Worm (Caenorhabditis elegans): ENCODE measurements around the gene coel-1.

coel-1 gene

ce11 chrX:4256761-4257160, 8.7 kb upstream of the coel-1 start, which contains the start of gene srv-6:
TSS of gene srv-6 (plus strand) at chrX:4257061.
- TF ChIP-seq sem-2 (GFP tag; optimal IDR thresholded peaks at IDR 0.05) = no peak
- TF ChIP-seq elt-3 (tag; optimal IDR thresholded peaks at IDR 0.05) = no peak
- TF ChIP-seq nhr-12 (tag; optimal IDR thresholded peaks at IDR 0.05) = no peak
- TF ChIP-seq unc-62 (GFP tag; optimal IDR thresholded peaks at IDR 0.05) = no peak
- no peak for TF ChIP-seq snpc-4 (tag; optimal IDR thresholded peaks at IDR 0.05)
- no peak for TF ChIP-seq zip-8 (tag; optimal IDR thresholded peaks at IDR 0.05)
- no peak for TF ChIP-seq nhr-2 (tag; optimal IDR thresholded peaks at IDR 0.05)
- TF ChIP-seq tbx-8 (GFP tag; optimal IDR thresholded peaks at IDR 0.05) = no peak
- no peak for TF ChIP-seq lin-13 (tag; optimal IDR thresholded peaks at IDR 0.05)
- TF ChIP-seq blmp-1 (tag; optimal IDR thresholded peaks at IDR 0.05) = no peak
- no peak for TF ChIP-seq unc-120 (tag; optimal IDR thresholded peaks at IDR 0.05; ENCODE audit: poor library complexity, severe bottlenecking)
- TF ChIP-seq lsy-2 (tag; optimal IDR thresholded peaks at IDR 0.05) = no peak
- TF ChIP-seq ceh-39 (tag; optimal IDR thresholded peaks at IDR 0.05) = no peak
- TF ChIP-seq bed-3 (GFP tag; optimal IDR thresholded peaks at IDR 0.05) = no peak
- TF ChIP-seq ces-1 (GFP tag; optimal IDR thresholded peaks at IDR 0.05) = no peak
- no peak for TF ChIP-seq mab-5 (tag; optimal IDR thresholded peaks at IDR 0.05)
- no peak for TF ChIP-seq nhr-28 (tag; optimal IDR thresholded peaks at IDR 0.05)

DNA sequence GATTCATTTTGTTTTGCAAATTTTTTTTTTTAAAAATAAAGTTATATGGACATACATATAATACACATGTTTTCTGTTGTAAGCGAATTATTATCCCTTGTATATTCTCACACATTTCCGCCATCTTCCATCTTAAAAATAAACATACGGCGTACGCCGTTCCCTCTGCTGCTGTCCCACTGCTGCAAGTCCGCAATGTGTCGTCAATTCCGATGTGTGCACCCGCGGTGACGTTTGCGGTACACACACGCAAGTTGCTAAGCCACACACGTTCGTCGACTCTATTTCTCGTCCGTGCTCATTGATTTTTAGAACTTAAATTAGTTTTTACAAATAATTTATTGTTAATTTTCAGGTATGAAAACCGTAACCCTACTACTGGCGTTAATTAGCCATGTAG, 5.2 kb upstream of the coel-1 start, which contains the start of gene C52B9.4:
TSS of gene C52B9.4 (plus strand) at position 356 of the 400 bp plus-strand sequence.
- no peak for TF ChIP-seq ceh-43 (GFP tag; optimal IDR thresholded peaks at IDR 0.05)
- TF ChIP-seq pha-4 (tag; optimal IDR thresholded peaks at IDR 0.05) = peak; percentile 65
- TF ChIP-seq mep-1 (tag; optimal IDR thresholded peaks at IDR 0.05) = peak; percentile 8
- peak; percentile 51 for TF ChIP-seq lin-13 (tag; optimal IDR thresholded peaks at IDR 0.05)
- TF ChIP-seq lin-32 (GFP tag; optimal IDR thresholded peaks at IDR 0.05) = no peak

DNA sequence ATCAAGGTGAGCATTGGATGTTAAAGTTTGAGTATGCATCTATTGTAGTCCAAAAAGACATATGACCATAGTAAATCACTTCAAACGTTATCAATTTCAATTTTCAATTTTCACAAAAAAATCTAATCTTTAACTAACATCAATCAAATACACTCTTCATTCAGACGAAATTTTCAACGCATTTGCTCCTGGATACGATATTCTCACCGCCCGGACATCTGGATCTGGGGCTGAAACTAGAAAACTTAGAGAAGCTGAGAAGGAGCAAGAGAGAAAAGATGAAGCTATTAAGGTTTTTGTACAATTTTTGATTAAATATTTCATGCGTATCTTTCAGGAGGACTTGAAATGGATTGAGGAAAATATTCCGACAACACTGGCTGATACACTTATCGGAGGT, 1.6 kb upstream of the coel-1 start:
- TF ChIP-seq nhr-2 (tag; optimal IDR thresholded peaks at IDR 0.05) = no peak
- TF ChIP-seq pha-4 (tag; optimal IDR thresholded peaks at IDR 0.05) = no peak
- TF ChIP-seq drap-1 (GFP tag; optimal IDR thresholded peaks at IDR 0.05) = no peak
- no peak for TF ChIP-seq nhr-76 (tag; optimal IDR thresholded peaks at IDR 0.05)
- TF ChIP-seq nhr-237 (tag; optimal IDR thresholded peaks at IDR 0.05) = no peak
- no peak for TF ChIP-seq lin-32 (GFP tag; optimal IDR thresholded peaks at IDR 0.05)
- TF ChIP-seq unc-120 (tag; optimal IDR thresholded peaks at IDR 0.05; ENCODE audit: poor library complexity, severe bottlenecking) = no peak
- TF ChIP-seq lin-13 (tag; optimal IDR thresholded peaks at IDR 0.05) = no peak
- TF ChIP-seq elt-3 (tag; optimal IDR thresholded peaks at IDR 0.05) = no peak
- TF ChIP-seq zip-8 (tag; optimal IDR thresholded peaks at IDR 0.05) = no peak
- no peak for TF ChIP-seq hlh-1 (tag; optimal IDR thresholded peaks at IDR 0.05)
- no peak for TF ChIP-seq lsy-2 (tag; optimal IDR thresholded peaks at IDR 0.05)
- no peak for TF ChIP-seq ceh-39 (tag; optimal IDR thresholded peaks at IDR 0.05)
- no peak for TF ChIP-seq ztf-11 (tag; optimal IDR thresholded peaks at IDR 0.05)
- TF ChIP-seq cnd-1 (tag; optimal IDR thresholded peaks at IDR 0.05) = no peak
- no peak for TF ChIP-seq sem-2 (GFP tag; optimal IDR thresholded peaks at IDR 0.05)
- no peak for TF ChIP-seq bed-3 (GFP tag; optimal IDR thresholded peaks at IDR 0.05)
- TF ChIP-seq blmp-1 (tag; optimal IDR thresholded peaks at IDR 0.05) = no peak
- TF ChIP-seq sptf-1 (tag; optimal IDR thresholded peaks at IDR 0.05) = no peak
- no peak for TF ChIP-seq nhr-28 (tag; optimal IDR thresholded peaks at IDR 0.05)

DNA sequence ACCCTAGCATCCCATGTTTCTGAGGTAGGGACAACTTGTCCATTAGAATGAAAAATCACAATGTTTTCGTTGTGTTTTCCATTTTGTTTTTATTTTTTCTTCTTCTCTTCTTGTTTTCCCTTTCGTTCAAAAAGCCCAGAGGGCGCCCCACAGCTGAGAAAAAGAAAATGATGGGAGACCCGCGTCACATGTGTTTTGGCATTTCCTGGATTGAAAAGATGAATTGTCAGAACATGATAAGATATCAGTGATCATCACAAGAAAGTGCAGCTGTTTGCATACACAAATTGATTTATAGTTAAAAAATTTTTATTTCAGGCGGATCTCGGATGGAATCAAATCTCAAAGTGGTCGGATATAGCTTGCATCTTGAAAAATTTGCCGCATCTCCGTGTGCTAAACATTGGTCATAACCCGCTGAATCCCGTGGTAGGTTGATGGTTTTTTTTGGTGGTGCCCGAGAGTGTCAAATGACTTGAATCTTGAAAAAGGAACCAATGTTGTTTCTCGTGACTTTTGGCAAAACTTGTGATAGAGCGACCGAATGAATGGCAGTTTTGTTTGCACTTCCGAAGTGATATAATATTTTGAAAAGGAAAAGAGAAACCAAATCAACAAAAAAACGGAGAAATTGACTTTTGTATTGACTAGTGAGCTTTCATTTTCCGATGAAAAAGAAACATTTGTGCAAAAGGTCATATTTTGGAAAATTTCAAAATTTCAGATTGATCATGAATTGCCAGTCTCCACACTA, 892 bp downstream of the coel-1 start:
- TF ChIP-seq unc-62 (GFP tag; optimal IDR thresholded peaks at IDR 0.05) (peak; percentile 75), bed-3 (GFP tag; optimal IDR thresholded peaks at IDR 0.05) (no peak), mab-5 (tag; optimal IDR thresholded peaks at IDR 0.05) (peak; percentile 72), hlh-1 (tag; optimal IDR thresholded peaks at IDR 0.05) (peak; percentile 64)

- TF ChIP-seq bed-3 (GFP tag; optimal IDR thresholded peaks at IDR 0.05) (no peak), zip-8 (tag; optimal IDR thresholded peaks at IDR 0.05) (no peak), mls-2 (tag; optimal IDR thresholded peaks at IDR 0.05) (no peak)
Observed at ce11 chrX:4268396-4268795, 2.9 kb downstream of the coel-1 start.

- TF ChIP-seq nhr-12 (tag; optimal IDR thresholded peaks at IDR 0.05) (no peak), ceh-83 (GFP tag; optimal IDR thresholded peaks at IDR 0.05) (no peak), sptf-1 (tag; optimal IDR thresholded peaks at IDR 0.05) (no peak), lin-32 (GFP tag; optimal IDR thresholded peaks at IDR 0.05) (no peak), elt-3 (tag; optimal IDR thresholded peaks at IDR 0.05) (no peak), blmp-1 (tag; optimal IDR thresholded peaks at IDR 0.05) (no peak), nhr-28 (tag; optimal IDR thresholded peaks at IDR 0.05) (no peak), zip-8 (tag; optimal IDR thresholded peaks at IDR 0.05) (no peak), mep-1 (tag; optimal IDR thresholded peaks at IDR 0.05) (no peak), snpc-4 (tag; optimal IDR thresholded peaks at IDR 0.05) (no peak), cnd-1 (tag; optimal IDR thresholded peaks at IDR 0.05) (no peak), lin-13 (tag; optimal IDR thresholded peaks at IDR 0.05) (no peak), unc-120 (tag; optimal IDR thresholded peaks at IDR 0.05; ENCODE audit: poor library complexity, severe bottlenecking) (no peak), ceh-39 (tag; optimal IDR thresholded peaks at IDR 0.05) (no peak), M03D4.4 (tag; optimal IDR thresholded peaks at IDR 0.05) (no peak), flh-1 (GFP tag; optimal IDR thresholded peaks at IDR 0.05) (no peak), ham-2 (GFP tag; optimal IDR thresholded peaks at IDR 0.05) (no peak)
Observed at ce11 chrX:4273614-4274013, 8.2 kb downstream of the coel-1 start, which contains the start of gene C52B9.10. TSS of gene C52B9.10 (plus strand) at chrX:4273914.
